Worm (Caenorhabditis elegans) whole organism, late embryonic: Measurements from ENCODE around the gene R13A5.10.

Experiments
- C08G9.2 ChIP-seq: sonication (generic microtip); optimal IDR thresholded peaks from 2 replicates; lab custom pipeline; 2016; ENCODE audit warnings: mild to moderate bottlenecking, missing genetic modification characterization, moderate library complexity, missing compliant biosample characterization
- C38D4.7 ChIP-seq: fragments of 200-800 bp; sonication (Bioruptor generic); optimal IDR thresholded peaks from 2 replicates; lab custom pipeline; 2018; ENCODE audit warnings: mild to moderate bottlenecking, missing genetic modification characterization, moderate library complexity, missing compliant biosample characterization
- F13H6.1 ChIP-seq: sonication (generic microtip); optimal IDR thresholded peaks from 2 replicates; lab custom pipeline; 2016; ENCODE audit warnings: missing genetic modification characterization, missing compliant biosample characterization
- K02D7.2 ChIP-seq: sonication (generic microtip); optimal IDR thresholded peaks from 2 replicates; lab custom pipeline; 2017; ENCODE audit warnings: mild to moderate bottlenecking, missing genetic modification characterization, missing compliant biosample characterization
- T23F11.4 ChIP-seq: fragments of 200-800 bp; sonication (Bioruptor generic); optimal IDR thresholded peaks from 2 replicates; lab custom pipeline; 2018; ENCODE audit warnings: mild to moderate bottlenecking, missing genetic modification characterization, missing compliant biosample characterization
- Y22D7AL.16 ChIP-seq: sonication (generic microtip); optimal IDR thresholded peaks from 2 replicates; lab custom pipeline; 2016; ENCODE audit warnings: missing genetic modification characterization, missing compliant biosample characterization
- ahr-1 ChIP-seq: sonication (generic microtip); optimal IDR thresholded peaks from 2 replicates; lab custom pipeline; 2016; ENCODE audit warnings: missing genetic modification characterization, missing compliant biosample characterization
- ama-1 ChIP-seq: fragments of 150-350 bp; optimal IDR thresholded peaks from 2 replicates; lab custom pipeline; 2014
- ceh-14 ChIP-seq: sonication (generic microtip); optimal IDR thresholded peaks from 2 replicates; lab custom pipeline; 2016; ENCODE audit warnings: missing genotype, missing genetic modification characterization, missing compliant biosample characterization
- ceh-19 ChIP-seq: fragments of 200-800 bp; sonication (Bioruptor generic); optimal IDR thresholded peaks from 2 replicates; lab custom pipeline; 2018; ENCODE audit warnings: mild to moderate bottlenecking, missing genetic modification characterization, missing compliant biosample characterization
- ceh-22 ChIP-seq: sonication (generic microtip); optimal IDR thresholded peaks from 2 replicates; lab custom pipeline; 2017; ENCODE audit warnings: missing biosample characterization, missing genetic modification characterization
- ceh-24 ChIP-seq: sonication (generic microtip); optimal IDR thresholded peaks from 2 replicates; lab custom pipeline; 2016; ENCODE audit warnings: mild to moderate bottlenecking, missing genetic modification characterization, missing compliant biosample characterization
- ceh-31 ChIP-seq: sonication (generic microtip); optimal IDR thresholded peaks from 2 replicates; lab custom pipeline; 2016; ENCODE audit warnings: missing genetic modification characterization, missing compliant biosample characterization
- ceh-34 ChIP-seq: sonication (generic microtip); optimal IDR thresholded peaks from 2 replicates; lab custom pipeline; 2016; ENCODE audit warnings: mild to moderate bottlenecking, missing genetic modification characterization, missing compliant biosample characterization
- ceh-48 ChIP-seq: sonication (generic microtip); optimal IDR thresholded peaks from 2 replicates; lab custom pipeline; 2016; ENCODE audit warnings: missing genetic modification characterization, inconsistent platforms, missing compliant biosample characterization
- ceh-6 ChIP-seq: fragments of 200-800 bp; sonication (Bioruptor generic); optimal IDR thresholded peaks from 2 replicates; lab custom pipeline; 2018; ENCODE audit warnings: mild to moderate bottlenecking, missing genetic modification characterization, missing compliant biosample characterization
- ceh-9 ChIP-seq: sonication (generic microtip); optimal IDR thresholded peaks from 2 replicates; lab custom pipeline; 2016; ENCODE audit warnings: mild to moderate bottlenecking, missing genetic modification characterization, inconsistent platforms, missing compliant biosample characterization
- che-1 ChIP-seq: sonication (generic microtip); optimal IDR thresholded peaks from 2 replicates; lab custom pipeline; 2016; ENCODE audit warnings: mild to moderate bottlenecking, missing genetic modification characterization, missing compliant biosample characterization
- dmd-4 ChIP-seq: sonication (generic microtip); optimal IDR thresholded peaks from 2 replicates; lab custom pipeline; 2016; ENCODE audit warnings: borderline replicate concordance, missing genetic modification characterization, missing compliant biosample characterization
- ets-4 ChIP-seq: sonication (generic microtip); optimal IDR thresholded peaks from 2 replicates; lab custom pipeline; 2016; ENCODE audit warnings: missing genetic modification characterization, missing compliant biosample characterization
- fkh-10 ChIP-seq: fragments of 150-350 bp; optimal IDR thresholded peaks from 2 replicates; lab custom pipeline; 2014; ENCODE audit warnings: missing biosample characterization, missing genetic modification reagents, missing genetic modification characterization
- fkh-6 ChIP-seq: sonication (generic microtip); optimal IDR thresholded peaks from 2 replicates; lab custom pipeline; 2016; ENCODE audit warnings: missing genetic modification characterization, missing compliant biosample characterization
- gmeb-2 ChIP-seq: sonication (generic microtip); optimal IDR thresholded peaks from 2 replicates; lab custom pipeline; 2016; ENCODE audit warnings: missing genetic modification characterization, inconsistent platforms, missing compliant biosample characterization
- hlh-15 ChIP-seq: sonication (generic microtip); optimal IDR thresholded peaks from 2 replicates; lab custom pipeline; 2016; ENCODE audit warnings: missing genetic modification characterization, missing compliant biosample characterization
- hlh-30 ChIP-seq: sonication (generic microtip); optimal IDR thresholded peaks from 2 replicates; lab custom pipeline; 2017; ENCODE audit warnings: antibody characterized with exemption, missing genetic modification characterization, missing compliant biosample characterization; ENCODE audit not compliant: insufficient read depth
- hlh-6 ChIP-seq: sonication (generic microtip); optimal IDR thresholded peaks from 2 replicates; lab custom pipeline; 2016; ENCODE audit warnings: missing genotype, missing genetic modification characterization, missing compliant biosample characterization
- lin-11 ChIP-seq: fragments of 200-800 bp; sonication (Bioruptor generic); optimal IDR thresholded peaks from 2 replicates; lab custom pipeline; 2018; ENCODE audit warnings: mild to moderate bottlenecking, missing genetic modification characterization, missing compliant biosample characterization
- nhr-11 ChIP-seq: fragments of 150-350 bp; optimal IDR thresholded peaks from 2 replicates; lab custom pipeline; 2014; ENCODE audit warnings: missing biosample characterization, missing genetic modification characterization
- nhr-232 ChIP-seq: sonication (generic microtip); optimal IDR thresholded peaks from 2 replicates; lab custom pipeline; 2016; ENCODE audit warnings: missing genetic modification characterization, missing compliant biosample characterization
- npax-4 ChIP-seq: sonication (generic microtip); optimal IDR thresholded peaks from 2 replicates; lab custom pipeline; 2016; ENCODE audit warnings: missing genetic modification characterization, missing compliant biosample characterization
- pag-3 ChIP-seq: sonication (generic microtip); optimal IDR thresholded peaks from 2 replicates; lab custom pipeline; 2016; ENCODE audit warnings: missing compliant biosample characterization, missing genetic modification characterization, borderline replicate concordance
- pat-9 ChIP-seq: fragments of 200-800 bp; sonication (Bioruptor generic); optimal IDR thresholded peaks from 2 replicates; lab custom pipeline; 2018; ENCODE audit warnings: mild to moderate bottlenecking, missing genetic modification characterization, moderate library complexity, missing compliant biosample characterization
- pax-1 ChIP-seq: fragments of 150-350 bp; optimal IDR thresholded peaks from 2 replicates; lab custom pipeline; 2014; ENCODE audit warnings: missing biosample characterization, missing genetic modification characterization
- pha-4 ChIP-seq: fragments of 150-350 bp; optimal IDR thresholded peaks from 2 replicates; lab custom pipeline; 2018; ENCODE audit warnings: missing biosample characterization, missing genetic modification reagents, missing genetic modification characterization
- ref-2 ChIP-seq: sonication (generic microtip); optimal IDR thresholded peaks from 2 replicates; lab custom pipeline; 2016; ENCODE audit warnings: missing genetic modification characterization, missing compliant biosample characterization
- rnt-1 ChIP-seq: sonication (generic microtip); optimal IDR thresholded peaks from 2 replicates; lab custom pipeline; 2016; ENCODE audit warnings: missing genetic modification characterization, missing compliant biosample characterization
- sdc-2 ChIP-seq: sonication (generic microtip); optimal IDR thresholded peaks from 2 replicates; lab custom pipeline; 2016; ENCODE audit warnings: missing genotype, missing genetic modification characterization, missing compliant biosample characterization
- sox-4 ChIP-seq: sonication (generic microtip); optimal IDR thresholded peaks from 2 replicates; lab custom pipeline; 2017; ENCODE audit warnings: mild to moderate bottlenecking, missing genetic modification characterization, inconsistent platforms, missing compliant biosample characterization
- tbx-2 ChIP-seq: sonication (generic microtip); optimal IDR thresholded peaks from 2 replicates; lab custom pipeline; 2016; ENCODE audit warnings: missing genetic modification characterization, missing compliant biosample characterization
- unc-55 ChIP-seq: sonication (generic microtip); optimal IDR thresholded peaks from 2 replicates; lab custom pipeline; 2017; ENCODE audit warnings: missing biosample characterization, missing genetic modification reagents, missing genetic modification characterization
- zip-5 ChIP-seq: sonication (generic microtip); optimal IDR thresholded peaks from 2 replicates; lab custom pipeline; 2016; ENCODE audit warnings: missing genetic modification characterization, missing compliant biosample characterization

The R13A5.10 gene

DNA sequence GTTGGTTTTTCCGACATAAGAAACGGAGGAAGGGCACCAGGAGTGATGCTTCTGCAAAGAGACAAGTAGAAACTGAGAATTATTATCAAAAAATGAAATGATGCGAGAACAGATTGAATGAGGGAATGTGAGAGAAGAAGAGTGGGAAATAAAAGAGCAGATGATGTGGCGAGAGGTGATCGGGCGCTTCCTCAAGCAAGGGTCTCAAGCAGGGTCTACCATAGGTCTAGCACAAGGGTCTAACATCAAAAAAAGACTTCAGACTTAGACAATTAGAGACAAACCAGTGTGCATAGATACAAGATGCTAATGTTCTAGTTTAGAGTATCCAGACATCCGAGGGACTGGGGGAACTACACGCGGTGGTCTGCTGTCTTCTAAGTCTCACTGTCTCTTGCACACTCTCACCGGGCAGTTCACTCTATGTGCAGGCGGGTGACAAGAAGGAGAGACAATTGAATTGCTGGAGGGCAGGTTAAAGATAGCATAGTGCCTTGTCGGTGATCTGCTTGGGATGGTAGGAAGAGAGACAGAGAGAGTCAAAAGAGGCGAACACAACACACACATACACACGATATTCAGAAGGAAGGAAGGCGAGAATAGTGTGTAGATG lies 12.6 kb downstream of the R13A5.10 start, which contains the start of gene R13A5.7 (continued):
- no peak for TF ChIP-seq K02D7.2 (tag; lab: Kevin White, UChicago)
- peak; percentile 56 for TF ChIP-seq ceh-19 (GFP tag; lab: Kevin White, UChicago)
- no peak for TF ChIP-seq fkh-10 (GFP tag; lab: Kevin White, UChicago)
- no peak for TF ChIP-seq ceh-14 (tag; lab: Kevin White, UChicago)
- no peak for TF ChIP-seq ceh-22 (tag; lab: Kevin White, UChicago)
- TF ChIP-seq npax-4 = no peak
- TF ChIP-seq pat-9 (tag; lab: Kevin White, UChicago) = no peak
- no peak for TF ChIP-seq sox-4
- no peak for TF ChIP-seq ceh-24 (tag; lab: Kevin White, UChicago)
- TF ChIP-seq ceh-6 = no peak
- no peak for TF ChIP-seq ets-4 (tag; lab: Kevin White, UChicago)
- TF ChIP-seq T23F11.4 (GFP tag; lab: Kevin White, UChicago) = no peak
- no peak for TF ChIP-seq zip-5 (tag; lab: Kevin White, UChicago)
- peak; percentile 89 for TF ChIP-seq hlh-30
- TF ChIP-seq fkh-6 = no peak
- no peak for TF ChIP-seq nhr-232 (tag; lab: Kevin White, UChicago)
- no peak for TF ChIP-seq pax-1 (tag; lab: Kevin White, UChicago)
- TF ChIP-seq ceh-31 (tag; lab: Kevin White, UChicago) = peak; percentile 86
- no peak for TF ChIP-seq ceh-9 (tag; lab: Kevin White, UChicago)

DNA sequence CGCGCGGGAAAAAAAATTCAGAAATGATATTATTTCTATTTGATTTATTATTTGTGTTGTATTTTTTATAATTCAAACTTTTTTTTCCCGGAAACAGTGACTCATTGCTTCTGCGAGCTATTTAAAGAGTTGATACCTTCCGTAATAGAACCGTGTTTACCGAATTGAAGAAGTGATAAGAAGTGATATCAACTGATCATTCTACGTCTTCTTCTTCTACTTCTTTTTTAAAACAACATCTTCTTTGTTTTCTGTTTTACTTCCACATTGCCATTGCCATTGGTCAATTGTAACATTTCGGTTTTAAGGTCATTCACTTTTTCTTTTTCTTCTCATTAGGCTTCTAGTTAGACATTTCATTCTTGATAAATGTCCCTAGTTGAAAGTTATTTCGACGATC lies 16.7 kb downstream of the R13A5.10 start, which contains the start of gene ttr-32:
ttr-32 (plus strand) TSS at position 314 of the 400 bp plus-strand sequence.
- TF ChIP-seq rnt-1 (tag; lab: Kevin White, UChicago) = no peak
- no peak for TF ChIP-seq hlh-15 (tag; lab: Kevin White, UChicago)
- no peak for TF ChIP-seq ceh-6
- TF ChIP-seq che-1 (tag; lab: Kevin White, UChicago) = no peak
- no peak for TF ChIP-seq C38D4.7
- no peak for TF ChIP-seq pha-4
- no peak for TF ChIP-seq ref-2 (tag; lab: Kevin White, UChicago)
- TF ChIP-seq nhr-232 (tag; lab: Kevin White, UChicago) = no peak
- TF ChIP-seq Y22D7AL.16 (tag; lab: Kevin White, UChicago) = no peak
- no peak for TF ChIP-seq hlh-30
- no peak for TF ChIP-seq tbx-2
- TF ChIP-seq fkh-10 (GFP tag; lab: Kevin White, UChicago) = no peak
- no peak for TF ChIP-seq ahr-1
- no peak for TF ChIP-seq lin-11
- TF ChIP-seq ceh-24 (tag; lab: Kevin White, UChicago) = no peak

DNA sequence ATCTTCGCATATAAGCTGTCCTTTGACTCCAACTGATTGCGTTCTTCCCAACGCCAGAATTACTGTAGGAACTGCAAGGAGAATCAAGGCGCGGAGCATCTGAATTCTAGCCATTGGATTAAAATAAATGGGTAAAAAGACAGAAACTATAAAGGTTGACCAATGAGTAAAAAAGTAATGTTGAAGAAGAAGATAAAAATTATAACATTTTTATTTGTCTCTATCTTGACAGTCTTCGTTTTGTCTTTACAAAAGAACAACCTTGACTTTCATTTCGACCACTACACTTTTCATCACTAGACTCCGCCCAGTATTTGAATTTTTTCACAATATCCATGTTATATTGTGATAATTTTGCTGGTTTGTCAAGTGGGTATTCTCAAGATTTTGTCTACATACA lies 17.5 kb downstream of the R13A5.10 start, which contains the start of gene ttr-8:
ttr-8 (minus strand) TSS at position 101 of the 400 bp plus-strand sequence.
- TF ChIP-seq sdc-2 (tag; lab: Kevin White, UChicago) (no peak), npax-4 (no peak), gmeb-2 (tag; lab: Kevin White, UChicago) (no peak)

DNA sequence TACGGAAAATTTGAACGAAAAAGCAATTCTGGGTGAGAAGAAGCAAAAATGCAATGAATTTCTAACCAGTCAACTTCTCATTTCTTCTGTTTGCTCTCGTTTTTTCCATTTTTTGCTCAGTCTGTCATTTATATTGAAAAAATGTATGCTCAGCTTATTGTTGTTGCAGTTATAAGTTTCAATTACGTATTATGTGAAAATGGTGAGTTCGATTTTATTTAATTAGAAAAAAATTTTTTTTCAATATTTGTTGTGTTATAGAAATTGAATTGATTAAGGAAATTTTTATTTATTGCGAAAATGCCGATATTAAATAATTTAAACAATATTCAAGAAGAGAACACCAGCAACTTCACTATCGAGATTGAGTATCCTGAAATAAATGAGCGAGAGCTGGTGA lies 20.9 kb downstream of the R13A5.10 start, which contains the start of gene lgc-12:
lgc-12 (plus strand) TSS at position 301 of the 400 bp plus-strand sequence.
- TF ChIP-seq dmd-4 (tag; lab: Kevin White, UChicago) (no peak), nhr-11 (no peak), fkh-6 (no peak), unc-55 (no peak), ceh-19 (GFP tag; lab: Kevin White, UChicago) (no peak), hlh-15 (tag; lab: Kevin White, UChicago) (no peak), pat-9 (tag; lab: Kevin White, UChicago) (no peak), ceh-34 (no peak), C08G9.2 (tag; lab: Kevin White, UChicago) (no peak), che-1 (tag; lab: Kevin White, UChicago) (no peak), hlh-6 (tag; lab: Kevin White, UChicago) (no peak), nhr-232 (tag; lab: Kevin White, UChicago) (no peak), pha-4 (no peak), pag-3 (no peak), ceh-48 (no peak), ama-1 (lab: Kevin White, UChicago) (no peak), ets-4 (tag; lab: Kevin White, UChicago) (no peak), F13H6.1 (tag; lab: Kevin White, UChicago) (no peak)
